Worm (Caenorhabditis elegans) whole organism, L1 larva: ENCODE results near the gene glo-4.

Experiments
- C04F5.9 ChIP-seq: sonication (generic microtip); optimal IDR thresholded peaks from 2 replicates; lab custom pipeline; 2016; ENCODE audit warnings: missing genetic modification characterization, missing compliant biosample characterization
- C34B4.2 ChIP-seq: sonication (generic microtip); optimal IDR thresholded peaks from 2 replicates; lab custom pipeline; 2017; ENCODE audit warnings: mild to moderate bottlenecking, missing genetic modification characterization, missing compliant biosample characterization
- F16B12.6 ChIP-seq: fragments of 150-350 bp; optimal IDR thresholded peaks from 2 replicates; lab custom pipeline; 2014; ENCODE audit warnings: missing biosample characterization, missing genetic modification characterization
- aha-1 ChIP-seq: fragments of 150-350 bp; optimal IDR thresholded peaks from 2 replicates; lab custom pipeline; 2014; ENCODE audit warnings: missing biosample characterization, missing genetic modification characterization
- aly-2 ChIP-seq: fragments of 150-350 bp; optimal IDR thresholded peaks from 2 replicates; lab custom pipeline; 2014; ENCODE audit warnings: missing biosample characterization, missing genetic modification characterization
- ama-1 ChIP-seq: fragments of 150-350 bp; optimal IDR thresholded peaks from 2 replicates; lab custom pipeline; 2014
- blmp-1 ChIP-seq: fragments of 150-350 bp; optimal IDR thresholded peaks from 2 replicates; lab custom pipeline; 2014; ENCODE audit warnings: missing biosample characterization, missing genetic modification characterization
- ceh-88 ChIP-seq: fragments of 200-800 bp; sonication (Bioruptor generic); IDR thresholded peaks from 2 replicates; pipeline ENCODE4 v1.3.6; 2022; ENCODE audit warnings: missing genetic modification characterization, missing compliant biosample characterization
- ceh-90 ChIP-seq: sonication (generic microtip); optimal IDR thresholded peaks from 2 replicates; lab custom pipeline; 2016; ENCODE audit warnings: missing genetic modification characterization, missing compliant biosample characterization
- dsc-1 ChIP-seq: sonication (generic microtip); optimal IDR thresholded peaks from 2 replicates; lab custom pipeline; 2016; ENCODE audit warnings: mild to moderate bottlenecking, missing genetic modification characterization, missing compliant biosample characterization
- efl-1 ChIP-seq, 4 experiments: fragments of 150-350 bp; optimal IDR thresholded peaks in 3 of 4; peaks in 1 of 4; 1 replicate in 1 of 4; 2 replicates in 3 of 4; lab custom pipeline; 2014; ENCODE audit warnings: missing biosample characterization in 2 of 4, missing genetic modification characterization in 2 of 4, missing genetic modification reagents in 2 of 4
- egl-13 ChIP-seq: sonication (generic microtip); optimal IDR thresholded peaks from 2 replicates; lab custom pipeline; 2016; ENCODE audit warnings: missing genotype, missing genetic modification reagents, missing genetic modification characterization, missing compliant biosample characterization
- elt-2 ChIP-seq: sonication (generic microtip); optimal IDR thresholded peaks from 2 replicates; lab custom pipeline; 2016; ENCODE audit warnings: missing genetic modification characterization, mild to moderate bottlenecking, inconsistent platforms, missing compliant biosample characterization, missing genetic modification reagents
- elt-3 ChIP-seq, 6 experiments: fragments of 150-350 bp in 1 of 6; sonication (generic microtip); optimal IDR thresholded peaks; 2 replicates each; lab custom pipeline; 2017 to 2018; ENCODE audit warnings: missing biosample characterization in 6 of 6, missing genetic modification characterization in 6 of 6, inconsistent platforms in 1 of 6
- fkh-10 ChIP-seq: sonication (generic microtip); optimal IDR thresholded peaks from 2 replicates; lab custom pipeline; 2017; ENCODE audit warnings: missing biosample characterization, missing genetic modification reagents, missing genetic modification characterization
- fkh-8 ChIP-seq: sonication (generic microtip); optimal IDR thresholded peaks from 2 replicates; lab custom pipeline; 2016; ENCODE audit warnings: mild to moderate bottlenecking, missing genetic modification characterization, missing compliant biosample characterization
- fos-1 ChIP-seq: fragments of 150-350 bp; optimal IDR thresholded peaks from 2 replicates; lab custom pipeline; 2014; ENCODE audit warnings: missing biosample characterization, missing genetic modification characterization
- hlh-17 ChIP-seq: fragments of 200-800 bp; sonication (Bioruptor generic); optimal IDR thresholded peaks from 2 replicates; lab custom pipeline; 2018; ENCODE audit warnings: missing genetic modification characterization, mild to moderate bottlenecking, missing compliant biosample characterization, moderate library complexity, borderline replicate concordance
- hlh-4 ChIP-seq: sonication (generic microtip); optimal IDR thresholded peaks from 2 replicates; lab custom pipeline; 2016; ENCODE audit warnings: mild to moderate bottlenecking, missing genetic modification characterization, missing compliant biosample characterization
- lin-14 ChIP-seq: fragments of 200-800 bp; sonication (Bioruptor generic); optimal IDR thresholded peaks from 2 replicates; lab custom pipeline; 2018; ENCODE audit warnings: mild to moderate bottlenecking, missing genetic modification characterization, moderate library complexity, missing compliant biosample characterization
- lin-35 ChIP-seq, 2 experiments: fragments of 150-350 bp; optimal IDR thresholded peaks; 2 replicates each; lab custom pipeline; 2014; ENCODE audit warnings: missing biosample characterization in 2 of 2, missing genetic modification characterization in 2 of 2, missing genetic modification reagents in 2 of 2
- lsy-2 ChIP-seq, 2 experiments: fragments of 150-350 bp; optimal IDR thresholded peaks; 2 replicates each; lab custom pipeline; 2014; ENCODE audit warnings: missing biosample characterization in 2 of 2, missing genetic modification characterization in 2 of 2
- mdl-1 ChIP-seq, 2 experiments: fragments of 150-350 bp; optimal IDR thresholded peaks; 2 replicates each; lab custom pipeline; 2014 to 2017; ENCODE audit warnings: missing biosample characterization in 2 of 2, missing genetic modification characterization in 2 of 2, inconsistent platforms in 1 of 2
- mef-2 ChIP-seq: fragments of 150-350 bp; optimal IDR thresholded peaks from 2 replicates; lab custom pipeline; 2014; ENCODE audit warnings: missing biosample characterization, missing genetic modification characterization
- mep-1 ChIP-seq: fragments of 150-350 bp; optimal IDR thresholded peaks from 2 replicates; lab custom pipeline; 2014; ENCODE audit warnings: missing biosample characterization, missing genetic modification characterization
- nhr-12 ChIP-seq: sonication (generic microtip); optimal IDR thresholded peaks from 2 replicates; lab custom pipeline; 2017; ENCODE audit warnings: missing biosample characterization, missing genetic modification characterization
- nhr-20 ChIP-seq: sonication (generic microtip); optimal IDR thresholded peaks from 2 replicates; lab custom pipeline; 2016; ENCODE audit warnings: mild to moderate bottlenecking, missing genetic modification characterization, missing compliant biosample characterization
- nhr-47 ChIP-seq: sonication (generic microtip); optimal IDR thresholded peaks from 2 replicates; lab custom pipeline; 2016; ENCODE audit warnings: mild to moderate bottlenecking, missing genetic modification characterization, moderate library complexity, missing compliant biosample characterization
- nhr-71 ChIP-seq: sonication (generic microtip); optimal IDR thresholded peaks from 2 replicates; lab custom pipeline; 2016; ENCODE audit warnings: mild to moderate bottlenecking, missing genetic modification characterization, moderate library complexity, missing compliant biosample characterization
- nhr-77 ChIP-seq: fragments of 150-350 bp; optimal IDR thresholded peaks from 2 replicates; lab custom pipeline; 2014; ENCODE audit warnings: missing biosample characterization, missing genetic modification characterization
- nhr-84 ChIP-seq: sonication (generic microtip); optimal IDR thresholded peaks from 2 replicates; lab custom pipeline; 2017; ENCODE audit warnings: missing biosample characterization, missing genetic modification characterization
- pax-3 ChIP-seq: fragments of 200-800 bp; sonication (Bioruptor generic); optimal IDR thresholded peaks from 2 replicates; lab custom pipeline; 2018; ENCODE audit warnings: mild to moderate bottlenecking, missing genetic modification characterization, moderate library complexity, missing compliant biosample characterization
- pqm-1 ChIP-seq: sonication (generic microtip); optimal IDR thresholded peaks from 3 replicates; lab custom pipeline; 2017; ENCODE audit warnings: missing biosample characterization, missing genetic modification characterization
- rnt-1 ChIP-seq: sonication (generic microtip); optimal IDR thresholded peaks from 2 replicates; lab custom pipeline; 2016; ENCODE audit warnings: mild to moderate bottlenecking, missing genetic modification characterization, moderate library complexity, missing compliant biosample characterization
- skn-1 ChIP-seq: fragments of 150-350 bp; optimal IDR thresholded peaks from 2 replicates; lab custom pipeline; 2014; ENCODE audit warnings: missing biosample characterization, missing genetic modification characterization
- snu-23 ChIP-seq: sonication (generic microtip); optimal IDR thresholded peaks from 2 replicates; lab custom pipeline; 2016; ENCODE audit warnings: missing genetic modification characterization, missing compliant biosample characterization
- swsn-7 ChIP-seq: sonication (generic microtip); optimal IDR thresholded peaks from 2 replicates; lab custom pipeline; 2016; ENCODE audit warnings: missing genetic modification characterization, missing compliant biosample characterization
- unc-130 ChIP-seq: fragments of 150-350 bp; optimal IDR thresholded peaks from 2 replicates; lab custom pipeline; 2017; ENCODE audit warnings: missing biosample characterization, missing genetic modification characterization, inconsistent platforms
- unc-62 ChIP-seq: fragments of 150-350 bp; optimal IDR thresholded peaks from 2 replicates; lab custom pipeline; 2014; ENCODE audit warnings: missing biosample characterization, missing genetic modification reagents, missing genetic modification characterization
- xbp-1 ChIP-seq: sonication (generic microtip); optimal IDR thresholded peaks from 2 replicates; lab custom pipeline; 2016; ENCODE audit warnings: missing genetic modification characterization, missing compliant biosample characterization
- zip-4 ChIP-seq: fragments of 200-800 bp; sonication (Bioruptor generic); optimal IDR thresholded peaks from 2 replicates; lab custom pipeline; 2018; ENCODE audit warnings: mild to moderate bottlenecking, missing genetic modification characterization, moderate library complexity, missing compliant biosample characterization
- ztf-4 ChIP-seq: fragments of 150-350 bp; optimal IDR thresholded peaks from 2 replicates; lab custom pipeline; 2014; ENCODE audit warnings: missing biosample characterization, missing genetic modification characterization

Gene glo-4

ce11 chrV:9208878-9209277 lies 34.1 kb downstream of the glo-4 start:
- peak; percentile 20 for TF ChIP-seq nhr-71
- TF ChIP-seq pax-3 (tag; lab: Kevin White, UChicago) = no peak
- peak; percentile 2 for TF ChIP-seq blmp-1 (tag; lab: Kevin White, UChicago)
- TF ChIP-seq lsy-2 (tag; optimal IDR thresholded peaks at IDR 0.05; lab: Kevin White, UChicago) = peak in 1 of 2 experiments; percentile 19
- TF ChIP-seq snu-23 (GFP tag; lab: Kevin White, UChicago) = peak; percentile 1
- no peak for TF ChIP-seq xbp-1 (tag; lab: Kevin White, UChicago)
- TF ChIP-seq lin-14 = peak; percentile 55
- TF ChIP-seq C04F5.9 (tag; lab: Kevin White, UChicago) = no peak
- TF ChIP-seq mdl-1 (tag; optimal IDR thresholded peaks at IDR 0.05; lab: Kevin White, UChicago) = no peak
- TF ChIP-seq swsn-7 = no peak
- TF ChIP-seq skn-1 = no peak
- peak; percentile 11 for TF ChIP-seq nhr-47 (tag; lab: Kevin White, UChicago)

- TF ChIP-seq unc-130 (tag; lab: Kevin White, UChicago) (no peak), ceh-90 (no peak), nhr-12 (tag; lab: Kevin White, UChicago) (no peak), rnt-1 (tag; lab: Kevin White, UChicago) (no peak), nhr-77 (tag; lab: Kevin White, UChicago) (no peak), pqm-1 (tag; lab: Kevin White, UChicago) (no peak), elt-3 (tag; optimal IDR thresholded peaks at IDR 0.05; lab: Kevin White, UChicago) (no peak), ztf-4 (tag; lab: Kevin White, UChicago) (no peak), fkh-8 (tag; lab: Kevin White, UChicago) (no peak), hlh-4 (no peak), mef-2 (tag; lab: Kevin White, UChicago) (no peak), unc-62 (GFP tag; lab: Kevin White, UChicago) (no peak), ceh-88 (GFP tag; lab: Robert Waterston, UW) (no peak), mep-1 (tag; lab: Kevin White, UChicago) (no peak), C34B4.2 (tag; lab: Kevin White, UChicago) (no peak)
These were observed 35.6 kb downstream of the glo-4 start, which contains the start of gene inx-10 for ce11 chrV:9207377-9207776. Gene inx-10, minus strand, starts transcription at chrV:9207477.

ce11 chrV:9202710-9203109 lies 40.3 kb downstream of the glo-4 start, which contains the start of gene asp-2:
Gene asp-2, plus strand, starts transcription at chrV:9203077.
- TF ChIP-seq lin-35 (GFP tag; optimal IDR thresholded peaks at IDR 0.05; lab: Kevin White, UChicago) (peak in 1 of 2 experiments; percentile 10), C34B4.2 (tag; lab: Kevin White, UChicago) (no peak), nhr-84 (tag; lab: Kevin White, UChicago) (no peak), efl-1 (optimal IDR thresholded peaks at IDR 0.05; lab: Kevin White, UChicago) (no peak), efl-1 (GFP tag; optimal IDR thresholded peaks at IDR 0.05 in 1 of 2; lab: Kevin White, UChicago) (peak in 1 of 2 experiments; percentile 49), elt-2 (tag; lab: Kevin White, UChicago) (peak; percentile 83)

ce11 chrV:9198887-9199286 lies 44.1 kb downstream of the glo-4 start, which contains the start of gene str-177:
Gene str-177, minus strand, starts transcription at chrV:9198987.
- TF ChIP-seq mef-2 (tag; lab: Kevin White, UChicago) (no peak), aha-1 (tag; lab: Kevin White, UChicago) (no peak), zip-4 (GFP tag; lab: Kevin White, UChicago) (no peak), ama-1 (lab: Kevin White, UChicago) (no peak), fos-1 (tag; lab: Kevin White, UChicago) (no peak), egl-13 (tag; lab: Kevin White, UChicago) (no peak), efl-1 (optimal IDR thresholded peaks at IDR 0.05; lab: Kevin White, UChicago) (no peak), efl-1 (GFP tag; optimal IDR thresholded peaks at IDR 0.05 in 1 of 2; lab: Kevin White, UChicago) (no peak), fkh-10 (GFP tag; lab: Kevin White, UChicago) (no peak), F16B12.6 (no peak), nhr-20 (tag; lab: Kevin White, UChicago) (no peak), nhr-71 (no peak), aly-2 (tag; lab: Kevin White, UChicago) (no peak), snu-23 (GFP tag; lab: Kevin White, UChicago) (no peak), hlh-17 (no peak), dsc-1 (tag; lab: Kevin White, UChicago) (no peak)
